Fruit fly (Drosophila melanogaster) Kc167 (cell line): ENCODE data around the gene CG4390.

Experiments used
- Myc ChIP-seq: fragments of >200 bp; optimal IDR thresholded peaks from 2 replicates; lab custom pipeline; 2017; ENCODE audit warnings: missing external identifiers
- Sin3A ChIP-seq: fragments of >200 bp; optimal IDR thresholded peaks from 2 replicates; lab custom pipeline; 2018; ENCODE audit warnings: missing external identifiers
- h ChIP-seq: fragments of >200 bp; optimal IDR thresholded peaks from 3 replicates; lab custom pipeline; 2018; ENCODE audit warnings: missing external identifiers
- insv ChIP-seq: fragments of >200 bp; optimal IDR thresholded peaks from 3 replicates; lab custom pipeline; 2018; ENCODE audit warnings: missing external identifiers
- psq ChIP-seq: fragments of >200 bp; optimal IDR thresholded peaks from 2 replicates; lab custom pipeline; 2017; ENCODE audit warnings: missing external identifiers
- ttk ChIP-seq: sonication (Bioruptor generic); optimal IDR thresholded peaks from 2 replicates; lab custom pipeline; 2017; ENCODE audit warnings: missing external identifiers

Gene CG4390

DNA sequence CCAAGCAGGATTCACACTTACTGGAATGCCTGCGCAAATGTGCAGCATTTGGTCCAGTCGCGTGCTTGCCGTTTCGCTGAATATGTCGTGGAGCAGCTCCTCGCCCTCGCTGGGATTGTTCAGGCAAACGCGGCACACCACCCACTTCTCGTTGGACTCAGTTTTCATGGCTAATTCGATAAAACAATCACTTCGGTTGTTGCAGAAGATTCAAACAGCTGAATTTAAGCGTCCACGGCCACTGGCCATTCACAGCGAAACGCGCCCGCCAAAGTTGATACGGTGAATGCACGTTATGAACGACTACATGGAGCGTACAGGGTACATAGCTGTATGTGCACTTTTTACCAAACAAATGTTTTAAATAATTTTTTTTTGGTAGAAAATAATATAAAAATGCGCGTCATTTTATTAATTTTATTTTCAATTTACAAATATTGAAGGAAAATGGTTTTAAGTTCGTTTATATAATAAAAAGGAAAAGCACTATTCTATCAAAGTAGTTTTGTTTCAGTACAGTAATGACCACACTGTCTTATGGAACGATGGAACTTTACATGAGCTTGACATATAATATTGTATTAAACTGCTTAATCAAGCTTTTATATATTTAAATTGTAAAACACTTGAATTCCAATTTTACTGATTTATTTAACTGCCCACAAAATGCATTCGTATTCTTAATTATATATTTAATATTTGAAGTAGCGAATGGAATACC, 28.3 kb downstream of the CG4390 start, which contains the start of gene trem:
Gene trem (minus strand): TSS at position 267 of the 721 bp plus-strand sequence.
- no peak for TF ChIP-seq h
- no peak for TF ChIP-seq Sin3A (lab: Kevin White, UChicago)
- TF ChIP-seq psq (lab: Kevin White, UChicago): no peak
- TF ChIP-seq insv (lab: Kevin White, UChicago): no peak
- TF ChIP-seq ttk (lab: Kevin White, UChicago): no peak
- no peak for TF ChIP-seq Myc (lab: Kevin White, UChicago)

DNA sequence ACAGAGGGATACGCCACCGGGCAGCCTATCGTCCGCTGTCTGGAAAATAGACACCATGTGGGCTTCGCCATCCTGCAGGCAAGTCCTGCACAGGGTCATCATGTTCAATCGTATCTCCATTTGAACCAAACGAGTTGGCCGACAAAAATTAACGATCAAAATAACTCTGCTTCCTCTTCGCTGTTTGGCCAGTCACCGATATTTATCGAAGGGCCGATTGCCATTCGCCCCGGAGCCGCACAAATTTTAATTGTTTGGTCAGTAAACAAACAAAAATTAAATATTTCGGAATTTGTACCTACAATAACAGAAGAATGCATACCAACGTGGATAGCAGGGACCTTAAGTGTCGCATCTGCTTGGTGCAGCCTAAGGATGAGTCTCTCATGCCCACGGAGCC, 31.7 kb downstream of the CG4390 start, which contains the start of the genes CG4424 and CG4854:
Gene CG4424 (minus strand): TSS at position 200 of the 400 bp plus-strand sequence.
Gene CG4854 (plus strand): TSS at position 218 of the 400 bp plus-strand sequence.
- TF ChIP-seq psq (lab: Kevin White, UChicago) (no peak), insv (lab: Kevin White, UChicago) (no peak), ttk (lab: Kevin White, UChicago) (no peak), h (no peak), Myc (lab: Kevin White, UChicago) (no peak), Sin3A (lab: Kevin White, UChicago) (no peak)

DNA sequence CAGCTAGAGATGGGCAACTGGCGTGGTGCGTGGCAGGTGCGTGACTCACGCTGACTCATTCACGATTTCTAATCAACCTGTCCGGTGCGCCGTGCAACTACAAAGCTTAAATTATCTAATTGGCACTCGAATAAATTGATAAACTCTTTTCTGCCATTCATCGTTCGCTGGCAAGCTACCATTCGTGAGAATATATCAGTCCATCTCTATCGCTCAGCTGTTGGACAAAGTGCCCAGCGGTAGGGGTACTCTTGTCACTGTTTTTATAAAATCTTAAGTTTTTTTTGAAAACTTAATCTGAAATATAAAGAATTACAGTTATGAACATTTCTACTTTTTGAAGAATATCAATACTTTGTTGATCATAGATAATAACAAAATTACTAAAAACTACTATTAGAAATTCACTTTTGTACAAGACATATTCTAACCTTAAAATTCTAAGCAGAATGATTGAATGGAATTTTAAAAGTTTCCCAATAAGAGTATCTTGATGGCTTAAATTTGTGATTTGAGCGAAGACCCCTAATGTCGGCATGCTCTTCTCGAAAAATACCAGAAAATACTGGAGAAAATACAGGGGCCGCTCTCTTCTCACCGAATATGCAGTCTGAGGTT, 38.3 kb downstream of the CG4390 start, which contains the start of the genes PIG-L and psidin:
Gene PIG-L (minus strand): TSS at position 187 of the 618 bp plus-strand sequence.
Gene psidin (plus strand): TSS at position 553 of the 618 bp plus-strand sequence.
- no peak for TF ChIP-seq Sin3A (lab: Kevin White, UChicago)
- TF ChIP-seq insv (lab: Kevin White, UChicago): no peak
- TF ChIP-seq Myc (lab: Kevin White, UChicago): no peak
- no peak for TF ChIP-seq ttk (lab: Kevin White, UChicago)
- no peak for TF ChIP-seq h
- TF ChIP-seq psq (lab: Kevin White, UChicago): no peak

DNA sequence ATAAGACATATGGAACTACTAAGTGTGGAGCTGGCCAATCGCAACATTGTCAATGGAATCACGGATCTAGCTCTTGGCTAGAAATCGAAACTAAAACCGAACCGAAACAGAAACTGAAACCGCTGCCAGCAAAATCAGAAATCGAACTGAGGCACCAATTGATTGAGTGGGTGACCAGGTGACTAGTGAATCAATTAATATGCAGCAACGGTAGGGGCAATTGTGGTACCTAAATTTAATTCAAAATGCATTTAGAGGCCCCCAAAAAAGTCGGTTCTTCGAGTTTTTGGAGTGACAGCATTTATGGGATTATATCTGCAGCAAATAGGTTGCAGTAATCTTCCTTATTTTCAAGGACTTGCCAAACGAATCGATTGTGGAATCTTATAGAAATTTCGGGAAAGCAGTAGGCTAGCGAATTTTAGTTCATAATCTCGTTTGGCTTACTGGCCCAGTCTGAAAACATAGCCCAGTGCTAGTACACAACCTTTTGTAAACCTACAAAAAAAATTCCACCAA, 46.1 kb downstream of the CG4390 start, which contains the start of the genes CG17190 and CG4836:
Gene CG17190 (minus strand): TSS at position 101 of the 519 bp plus-strand sequence.
Gene CG4836 (plus strand): TSS at position 469 of the 519 bp plus-strand sequence.
- TF ChIP-seq Sin3A (lab: Kevin White, UChicago) (no peak), h (no peak), ttk (lab: Kevin White, UChicago) (no peak), psq (lab: Kevin White, UChicago) (no peak), Myc (lab: Kevin White, UChicago) (no peak)

DNA sequence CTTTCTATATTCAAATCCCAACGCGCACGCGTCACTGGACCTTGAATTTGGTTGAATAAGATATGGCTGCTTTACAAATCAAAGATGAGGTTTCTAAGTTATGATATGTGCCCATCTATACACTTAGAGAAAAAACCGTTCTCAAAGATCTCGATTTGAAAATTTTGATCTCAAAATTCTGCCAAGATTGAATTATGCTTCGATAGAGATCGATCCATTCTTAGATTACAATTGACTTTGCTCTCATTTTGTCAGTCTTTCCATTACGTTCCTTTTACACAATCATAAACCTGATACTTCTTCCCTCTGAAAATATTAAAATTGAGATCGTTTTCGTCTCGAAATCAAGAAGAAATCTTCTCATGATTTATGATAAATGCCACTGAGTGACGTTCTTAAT, 46.9 kb downstream of the CG4390 start:
- no peak for TF ChIP-seq ttk (lab: Kevin White, UChicago)
- no peak for TF ChIP-seq h
- no peak for TF ChIP-seq psq (lab: Kevin White, UChicago)
- no peak for TF ChIP-seq insv (lab: Kevin White, UChicago)
- no peak for TF ChIP-seq Myc (lab: Kevin White, UChicago)
- no peak for TF ChIP-seq Sin3A (lab: Kevin White, UChicago)

DNA sequence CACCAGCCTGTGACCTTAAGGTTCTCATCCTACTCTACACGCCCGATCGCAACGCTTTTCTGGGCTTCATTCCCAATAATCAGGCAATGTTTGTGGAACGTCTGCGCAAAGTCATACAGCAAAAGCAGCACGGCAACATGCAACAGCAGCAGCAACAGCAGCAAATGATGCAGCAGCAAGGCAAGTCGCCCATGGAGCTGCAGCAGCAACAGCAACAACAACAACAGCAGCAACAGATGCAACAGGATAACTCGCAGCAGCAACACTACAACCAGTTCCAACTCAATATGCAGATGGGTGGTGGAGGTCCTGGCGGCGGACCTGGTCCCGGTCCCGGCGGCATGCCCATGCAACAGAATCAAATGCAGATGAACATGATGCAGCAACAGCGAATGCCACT, 48.6 kb downstream of the CG4390 start:
- TF ChIP-seq Myc (lab: Kevin White, UChicago): no peak

DNA sequence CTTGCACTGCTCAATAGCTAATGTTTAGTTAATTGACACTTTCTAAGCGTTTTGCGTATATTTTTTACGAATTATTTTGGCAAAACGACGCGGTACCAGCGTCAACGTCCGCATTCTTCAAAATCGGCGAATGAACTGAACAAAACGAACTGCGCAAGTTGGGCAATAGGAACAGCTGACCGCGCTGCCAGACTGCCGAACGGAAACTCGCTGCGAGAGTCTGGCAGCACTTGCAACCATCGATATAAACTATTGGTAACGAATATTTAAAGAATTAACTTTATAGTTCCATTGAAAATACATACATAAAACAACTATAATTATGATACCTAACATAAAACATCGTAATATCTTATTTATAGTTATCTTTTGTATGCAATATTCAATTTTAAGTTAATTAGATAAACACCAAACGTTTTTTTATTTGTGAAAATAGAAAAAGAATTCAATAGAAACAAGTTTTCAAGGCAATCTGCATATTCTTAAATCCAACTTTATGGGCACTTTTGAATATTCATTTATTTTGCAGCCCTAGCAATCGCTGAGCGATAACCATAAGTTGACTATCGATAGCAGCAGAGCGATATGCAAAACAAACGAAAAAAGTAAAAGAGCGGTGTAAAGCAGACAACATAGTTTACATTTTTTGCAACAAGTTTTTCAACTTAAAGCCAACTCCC, 51.0 kb downstream of the CG4390 start, which contains the start of the genes Hs6st and MED25:
Gene Hs6st (minus strand): TSS at position 141 of the 680 bp plus-strand sequence.
Gene MED25 (plus strand): TSS at position 576 of the 680 bp plus-strand sequence.
- no peak for TF ChIP-seq h
- TF ChIP-seq ttk (lab: Kevin White, UChicago): no peak
- TF ChIP-seq Sin3A (lab: Kevin White, UChicago): no peak
- TF ChIP-seq psq (lab: Kevin White, UChicago): peak; percentile 91

DNA sequence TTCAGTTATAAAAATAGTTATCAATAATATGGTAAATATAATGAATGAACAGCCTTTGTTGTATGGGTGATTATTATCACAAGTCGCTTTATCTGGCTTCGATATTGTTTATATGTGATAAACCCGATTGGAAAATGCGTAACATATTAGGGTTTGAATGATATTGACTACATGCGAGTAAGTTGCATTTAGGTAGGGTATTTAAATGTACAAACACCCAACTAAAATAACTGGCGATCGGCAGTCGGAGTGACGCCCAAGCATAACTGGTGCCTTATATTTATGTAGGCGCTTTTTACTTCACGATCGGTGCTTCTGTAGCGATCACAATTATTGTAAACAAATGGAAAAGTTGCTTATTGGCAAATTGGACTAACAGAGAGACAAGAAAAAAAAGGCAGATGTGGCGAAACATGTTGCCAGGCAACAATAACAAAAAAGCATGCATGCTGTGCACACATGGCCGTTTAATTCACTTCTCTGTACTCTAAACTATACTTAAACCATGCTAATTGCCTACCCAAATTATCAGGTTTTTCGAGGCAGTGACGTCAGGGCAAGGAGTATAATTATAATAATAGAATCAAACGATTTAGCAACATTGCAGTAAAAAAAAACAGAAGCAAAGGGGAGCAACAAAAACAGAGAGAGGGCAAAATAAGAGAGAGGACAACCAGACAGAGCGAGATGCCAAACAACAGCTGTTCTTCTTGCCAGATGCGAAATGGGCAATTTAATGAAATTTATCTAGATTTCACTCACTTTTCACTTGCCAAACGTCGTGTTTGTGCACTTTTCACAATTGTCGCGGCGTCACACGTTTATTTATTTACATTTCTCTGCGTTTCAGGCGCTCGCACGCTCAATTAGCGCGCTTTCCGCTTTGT, 51.9 kb downstream of the CG4390 start:
- TF ChIP-seq ttk (lab: Kevin White, UChicago) (no peak), h (no peak), psq (lab: Kevin White, UChicago) (no peak), Sin3A (lab: Kevin White, UChicago) (no peak), Myc (lab: Kevin White, UChicago) (no peak), insv (lab: Kevin White, UChicago) (no peak)

DNA sequence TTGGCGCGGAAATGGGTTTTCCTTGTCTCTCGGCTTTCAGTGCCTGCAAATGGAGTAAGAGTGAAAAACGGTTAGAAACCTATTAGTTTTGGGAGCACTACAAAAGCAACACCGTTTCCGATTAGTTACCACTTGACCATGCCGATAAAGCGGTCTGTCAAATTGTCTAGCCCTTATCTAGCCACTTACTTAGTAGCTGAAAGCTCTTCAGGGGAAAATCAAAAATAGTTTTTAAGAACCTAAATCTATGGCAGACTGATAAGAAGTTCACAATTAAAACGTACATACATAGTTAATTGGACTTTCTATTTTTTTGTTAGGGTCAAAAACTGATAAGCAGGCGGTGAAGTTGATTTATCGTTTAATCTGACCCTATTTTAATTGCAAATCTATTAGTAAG, 52.9 kb downstream of the CG4390 start:
- TF ChIP-seq psq (lab: Kevin White, UChicago) (no peak), insv (lab: Kevin White, UChicago) (no peak), Myc (lab: Kevin White, UChicago) (no peak), ttk (lab: Kevin White, UChicago) (no peak), Sin3A (lab: Kevin White, UChicago) (no peak), h (no peak)
